Worm (Caenorhabditis elegans) whole organism, late embryonic: ENCODE data around the gene wrt-3.

Experiments
- C38D4.7 ChIP-seq: fragments of 200-800 bp; sonication (Bioruptor generic); optimal IDR thresholded peaks from 2 replicates; lab custom pipeline; 2018; ENCODE audit warnings: mild to moderate bottlenecking, missing genetic modification characterization, moderate library complexity, missing compliant biosample characterization
- K09A11.1 ChIP-seq: sonication (generic microtip); optimal IDR thresholded peaks from 2 replicates; lab custom pipeline; 2017; ENCODE audit warnings: antibody characterized with exemption, mild to moderate bottlenecking, missing genetic modification characterization, missing compliant biosample characterization; ENCODE audit not compliant: insufficient read depth
- T23F11.4 ChIP-seq: fragments of 200-800 bp; sonication (Bioruptor generic); optimal IDR thresholded peaks from 2 replicates; lab custom pipeline; 2018; ENCODE audit warnings: mild to moderate bottlenecking, missing genetic modification characterization, missing compliant biosample characterization
- ceh-19 ChIP-seq: fragments of 200-800 bp; sonication (Bioruptor generic); optimal IDR thresholded peaks from 2 replicates; lab custom pipeline; 2018; ENCODE audit warnings: mild to moderate bottlenecking, missing genetic modification characterization, missing compliant biosample characterization
- ceh-2 ChIP-seq: sonication (generic microtip); optimal IDR thresholded peaks from 2 replicates; lab custom pipeline; 2016; ENCODE audit warnings: missing genotype, missing genetic modification characterization, missing compliant biosample characterization
- ceh-22 ChIP-seq: sonication (generic microtip); optimal IDR thresholded peaks from 2 replicates; lab custom pipeline; 2017; ENCODE audit warnings: missing biosample characterization, missing genetic modification characterization
- ceh-24 ChIP-seq: sonication (generic microtip); optimal IDR thresholded peaks from 2 replicates; lab custom pipeline; 2016; ENCODE audit warnings: mild to moderate bottlenecking, missing genetic modification characterization, missing compliant biosample characterization
- ceh-30 ChIP-seq: fragments of 150-350 bp; optimal IDR thresholded peaks from 2 replicates; lab custom pipeline; 2014; ENCODE audit warnings: missing biosample characterization, missing genetic modification characterization
- ceh-31 ChIP-seq: sonication (generic microtip); optimal IDR thresholded peaks from 2 replicates; lab custom pipeline; 2016; ENCODE audit warnings: missing genetic modification characterization, missing compliant biosample characterization
- ceh-45 ChIP-seq: fragments of 200-800 bp; sonication (Bioruptor generic); IDR thresholded peaks from 2 replicates; pipeline ENCODE4 v1.3.6; 2022; ENCODE audit warnings: missing genetic modification reagents, missing genetic modification characterization, missing compliant biosample characterization
- ceh-48 ChIP-seq: sonication (generic microtip); optimal IDR thresholded peaks from 2 replicates; lab custom pipeline; 2016; ENCODE audit warnings: missing genetic modification characterization, inconsistent platforms, missing compliant biosample characterization
- ceh-6 ChIP-seq: fragments of 200-800 bp; sonication (Bioruptor generic); optimal IDR thresholded peaks from 2 replicates; lab custom pipeline; 2018; ENCODE audit warnings: mild to moderate bottlenecking, missing genetic modification characterization, missing compliant biosample characterization
- ceh-9 ChIP-seq: sonication (generic microtip); optimal IDR thresholded peaks from 2 replicates; lab custom pipeline; 2016; ENCODE audit warnings: mild to moderate bottlenecking, missing genetic modification characterization, inconsistent platforms, missing compliant biosample characterization
- dmd-4 ChIP-seq: sonication (generic microtip); optimal IDR thresholded peaks from 2 replicates; lab custom pipeline; 2016; ENCODE audit warnings: borderline replicate concordance, missing genetic modification characterization, missing compliant biosample characterization
- elt-4 ChIP-seq: sonication (generic microtip); optimal IDR thresholded peaks from 2 replicates; lab custom pipeline; 2016; ENCODE audit warnings: missing genetic modification characterization, missing compliant biosample characterization
- ets-4 ChIP-seq: sonication (generic microtip); optimal IDR thresholded peaks from 2 replicates; lab custom pipeline; 2016; ENCODE audit warnings: missing genetic modification characterization, missing compliant biosample characterization
- gmeb-2 ChIP-seq: sonication (generic microtip); optimal IDR thresholded peaks from 2 replicates; lab custom pipeline; 2016; ENCODE audit warnings: missing genetic modification characterization, inconsistent platforms, missing compliant biosample characterization
- hlh-30 ChIP-seq: sonication (generic microtip); optimal IDR thresholded peaks from 2 replicates; lab custom pipeline; 2017; ENCODE audit warnings: antibody characterized with exemption, missing genetic modification characterization, missing compliant biosample characterization; ENCODE audit not compliant: insufficient read depth
- hlh-8 ChIP-seq: sonication (generic microtip); optimal IDR thresholded peaks from 2 replicates; lab custom pipeline; 2016; ENCODE audit warnings: missing genotype, missing genetic modification characterization, missing compliant biosample characterization
- lim-6 ChIP-seq: sonication (generic microtip); optimal IDR thresholded peaks from 2 replicates; lab custom pipeline; 2016; ENCODE audit warnings: missing genetic modification characterization, missing compliant biosample characterization
- madf-2 ChIP-seq: sonication (generic microtip); optimal IDR thresholded peaks from 2 replicates; lab custom pipeline; 2017; ENCODE audit warnings: missing genetic modification characterization, missing compliant biosample characterization
- nfya-1 ChIP-seq: sonication (generic microtip); optimal IDR thresholded peaks from 2 replicates; lab custom pipeline; 2017; ENCODE audit warnings: missing genetic modification characterization, mild to moderate bottlenecking, missing compliant biosample characterization, antibody characterized with exemption, moderate library complexity
- nhr-11 ChIP-seq: fragments of 150-350 bp; optimal IDR thresholded peaks from 2 replicates; lab custom pipeline; 2014; ENCODE audit warnings: missing biosample characterization, missing genetic modification characterization
- nhr-232 ChIP-seq: sonication (generic microtip); optimal IDR thresholded peaks from 2 replicates; lab custom pipeline; 2016; ENCODE audit warnings: missing genetic modification characterization, missing compliant biosample characterization
- pax-1 ChIP-seq: fragments of 150-350 bp; optimal IDR thresholded peaks from 2 replicates; lab custom pipeline; 2014; ENCODE audit warnings: missing biosample characterization, missing genetic modification characterization
- pha-2 ChIP-seq: sonication (generic microtip); optimal IDR thresholded peaks from 2 replicates; lab custom pipeline; 2017; ENCODE audit warnings: mild to moderate bottlenecking, missing genetic modification characterization, missing compliant biosample characterization
- pros-1 ChIP-seq: fragments of 150-350 bp; optimal IDR thresholded peaks from 2 replicates; lab custom pipeline; 2014; ENCODE audit warnings: missing biosample characterization, missing genetic modification reagents, missing genetic modification characterization
- ref-2 ChIP-seq: sonication (generic microtip); optimal IDR thresholded peaks from 2 replicates; lab custom pipeline; 2016; ENCODE audit warnings: missing genetic modification characterization, missing compliant biosample characterization
- rnt-1 ChIP-seq: sonication (generic microtip); optimal IDR thresholded peaks from 2 replicates; lab custom pipeline; 2016; ENCODE audit warnings: missing genetic modification characterization, missing compliant biosample characterization
- sdc-2 ChIP-seq: sonication (generic microtip); optimal IDR thresholded peaks from 2 replicates; lab custom pipeline; 2016; ENCODE audit warnings: missing genotype, missing genetic modification characterization, missing compliant biosample characterization
- sox-2 ChIP-seq: fragments of 200-800 bp; sonication (Bioruptor generic); IDR thresholded peaks from 2 replicates; pipeline ENCODE4 v1.3.6; 2022; ENCODE audit warnings: missing genetic modification reagents, missing genetic modification characterization, missing compliant biosample characterization
- syd-9 ChIP-seq: sonication (generic microtip); optimal IDR thresholded peaks from 2 replicates; lab custom pipeline; 2016; ENCODE audit warnings: mild to moderate bottlenecking, missing genetic modification characterization, moderate library complexity, missing compliant biosample characterization
- tbx-2 ChIP-seq: sonication (generic microtip); optimal IDR thresholded peaks from 2 replicates; lab custom pipeline; 2016; ENCODE audit warnings: missing genetic modification characterization, missing compliant biosample characterization
- tbx-7 ChIP-seq: sonication (generic microtip); optimal IDR thresholded peaks from 2 replicates; lab custom pipeline; 2016; ENCODE audit warnings: missing genotype, missing genetic modification characterization, missing compliant biosample characterization
- ttx-3 ChIP-seq: sonication (generic microtip); optimal IDR thresholded peaks from 2 replicates; lab custom pipeline; 2016; ENCODE audit warnings: missing genetic modification reagents, missing genetic modification characterization, missing compliant biosample characterization
- unc-3 ChIP-seq, 2 experiments: fragments of 200-800 bp in 1 of 2; sonication (Bioruptor generic) in 1 of 2; sonication (generic microtip) in 1 of 2; conservative IDR thresholded peaks in 1 of 2; optimal IDR thresholded peaks in 1 of 2; 2 replicates each; pipeline versions ENCODE4 v1.3.6 to Lab custom; 2016 to 2022; ENCODE audit warnings: missing compliant biosample characterization in 2 of 2, missing genetic modification characterization in 2 of 2, missing genetic modification reagents in 1 of 2
- unc-86 ChIP-seq: sonication (generic microtip); optimal IDR thresholded peaks from 2 replicates; lab custom pipeline; 2016; ENCODE audit warnings: missing genetic modification characterization, missing compliant biosample characterization
- ztf-16 ChIP-seq: sonication (generic microtip); optimal IDR thresholded peaks from 2 replicates; lab custom pipeline; 2017; ENCODE audit warnings: missing genetic modification characterization, missing compliant biosample characterization

wrt-3 gene

ce11 chrIV:9440880-9441336 is 36.3 kb downstream of the wrt-3 start, which contains the start of gene idh-1:
TSS of gene idh-1 (minus strand) at chrIV:9441107.
- no peak for TF ChIP-seq ceh-22 (tag; lab: Kevin White, UChicago)
- peak; percentile 14 for TF ChIP-seq tbx-2
- TF ChIP-seq hlh-8 (tag; lab: Kevin White, UChicago): no peak
- peak; percentile 6 for TF ChIP-seq ceh-31 (tag; lab: Kevin White, UChicago)
- peak; percentile 1 for TF ChIP-seq ceh-2 (tag; lab: Kevin White, UChicago)
- TF ChIP-seq unc-3 (GFP tag; conservative IDR thresholded peaks at IDR 0.05; lab: Robert Waterston, UW): no peak
- TF ChIP-seq unc-3 (tag; optimal IDR thresholded peaks at IDR 0.05; lab: Kevin White, UChicago): no peak
- TF ChIP-seq pha-2 (tag; lab: Kevin White, UChicago): no peak
- TF ChIP-seq dmd-4: no peak
- no peak for TF ChIP-seq pros-1
- TF ChIP-seq lim-6 (tag; lab: Kevin White, UChicago): no peak
- TF ChIP-seq ttx-3 (tag; lab: Kevin White, UChicago): no peak
- TF ChIP-seq ref-2 (tag; lab: Kevin White, UChicago): no peak
- no peak for TF ChIP-seq ceh-6 (GFP tag; lab: Kevin White, UChicago)
- peak; percentile 12 for TF ChIP-seq nfya-1 (tag; lab: Kevin White, UChicago)
- no peak for TF ChIP-seq rnt-1 (tag; lab: Kevin White, UChicago)

- no peak for TF ChIP-seq unc-86 (tag; lab: Kevin White, UChicago)
- no peak for TF ChIP-seq ceh-30
- TF ChIP-seq K09A11.1 (tag; lab: Kevin White, UChicago): no peak
- no peak for TF ChIP-seq madf-2 (tag; lab: Kevin White, UChicago)
- TF ChIP-seq elt-4 (tag; lab: Kevin White, UChicago): no peak
- no peak for TF ChIP-seq ceh-9 (tag; lab: Kevin White, UChicago)
- no peak for TF ChIP-seq T23F11.4 (GFP tag; lab: Kevin White, UChicago)
- TF ChIP-seq C38D4.7 (GFP tag; lab: Kevin White, UChicago): no peak
- TF ChIP-seq nhr-232 (tag; lab: Kevin White, UChicago): no peak
- TF ChIP-seq sox-2 (GFP tag; lab: Robert Waterston, UW): no peak
- no peak for TF ChIP-seq hlh-30 (tag; lab: Kevin White, UChicago)
- no peak for TF ChIP-seq ceh-2 (tag; lab: Kevin White, UChicago)
- no peak for TF ChIP-seq gmeb-2 (tag; lab: Kevin White, UChicago)
- TF ChIP-seq pax-1 (tag; lab: Kevin White, UChicago): no peak
- TF ChIP-seq ets-4 (tag; lab: Kevin White, UChicago): no peak
- TF ChIP-seq nhr-11 (tag; lab: Kevin White, UChicago): no peak
- no peak for TF ChIP-seq unc-3 (GFP tag; conservative IDR thresholded peaks at IDR 0.05; lab: Robert Waterston, UW)
- no peak for TF ChIP-seq unc-3 (tag; optimal IDR thresholded peaks at IDR 0.05; lab: Kevin White, UChicago)
Measured at ce11 chrIV:9438753-9439152, 38.5 kb downstream of the wrt-3 start.

- TF ChIP-seq rnt-1 (tag; lab: Kevin White, UChicago) (no peak), C38D4.7 (GFP tag; lab: Kevin White, UChicago) (no peak), pros-1 (no peak), ceh-31 (tag; lab: Kevin White, UChicago) (no peak), sox-2 (GFP tag; lab: Robert Waterston, UW) (no peak)
Measured at ce11 chrIV:9432327-9432726, 44.9 kb downstream of the wrt-3 start.

- TF ChIP-seq nhr-11 (tag; lab: Kevin White, UChicago): no peak
- no peak for TF ChIP-seq ref-2 (tag; lab: Kevin White, UChicago)
- no peak for TF ChIP-seq ceh-45
- TF ChIP-seq syd-9 (tag; lab: Kevin White, UChicago): no peak
- no peak for TF ChIP-seq ceh-19 (GFP tag; lab: Kevin White, UChicago)
- no peak for TF ChIP-seq ztf-16 (tag; lab: Kevin White, UChicago)
- TF ChIP-seq tbx-7: no peak
- TF ChIP-seq ceh-6 (GFP tag; lab: Kevin White, UChicago): no peak
- no peak for TF ChIP-seq ceh-24 (tag; lab: Kevin White, UChicago)
- no peak for TF ChIP-seq sdc-2 (tag; lab: Kevin White, UChicago)
- no peak for TF ChIP-seq nfya-1 (tag; lab: Kevin White, UChicago)
- no peak for TF ChIP-seq ceh-48 (tag; lab: Kevin White, UChicago)
- TF ChIP-seq, all 69 proteins: peak for 0
Measured at ce11 chrIV:9427959-9428358, 49.3 kb downstream of the wrt-3 start, which contains the start of gene F59B8.1. TSS of gene F59B8.1 (plus strand) at chrIV:9428259.
